Fruit fly (Drosophila melanogaster) whole organism, embryonic: Measurements from ENCODE around the gene scyl.
A peak's percentile ranks its signal among the peaks of the same experiment; 100 is the strongest.

Experiments
- Ada2b ChIP-seq: fragments of 200-800 bp; sonication (Bioruptor generic); IDR thresholded peaks from 2 replicates; pipeline ENCODE4 v1.3.6; 2022; ENCODE audit warnings: missing biosample characterization, missing genetic modification characterization
- Antp ChIP-seq: fragments of 200-800 bp; sonication (Bioruptor generic); optimal IDR thresholded peaks from 3 replicates; lab custom pipeline; 2016; ENCODE audit warnings: missing biosample characterization, missing genetic modification characterization
- Atf3 ChIP-seq: fragments of 200-800 bp; sonication (Bioruptor generic); optimal IDR thresholded peaks from 3 replicates; lab custom pipeline; 2016; ENCODE audit warnings: missing biosample characterization, missing genetic modification characterization
- B-H1 ChIP-seq: fragments of 200-800 bp; sonication (Bioruptor generic); IDR thresholded peaks from 3 replicates; pipeline ENCODE4 v1.3.6; 2022; ENCODE audit warnings: missing biosample characterization, missing genetic modification characterization
- CG10431 ChIP-seq: fragments of 200-800 bp; sonication (Bioruptor generic); optimal IDR thresholded peaks from 3 replicates; lab custom pipeline; 2018; ENCODE audit warnings: missing biosample characterization, mild to moderate bottlenecking, missing genetic modification characterization
- CG11093 ChIP-seq: fragments of 200-800 bp; sonication (Bioruptor generic); IDR thresholded peaks from 3 replicates; pipeline ENCODE4 v1.3.6; 2022; ENCODE audit warnings: missing biosample characterization, missing genetic modification characterization
- CG12104 ChIP-seq: fragments of 200-800 bp; sonication (Bioruptor generic); optimal IDR thresholded peaks from 3 replicates; lab custom pipeline; 2016; ENCODE audit warnings: missing biosample characterization, missing genetic modification characterization
- CG17359 ChIP-seq: fragments of 200-800 bp; sonication (Bioruptor generic); optimal IDR thresholded peaks from 3 replicates; lab custom pipeline; 2018; ENCODE audit warnings: missing biosample characterization, mild to moderate bottlenecking, missing genetic modification characterization, moderate library complexity
- CG17361 ChIP-seq: fragments of 200-800 bp; sonication (Bioruptor generic); IDR thresholded peaks from 3 replicates; pipeline ENCODE4 v1.3.6; 2022; ENCODE audit warnings: missing biosample characterization, missing genetic modification characterization
- CG2116 ChIP-seq: fragments of 200-800 bp; sonication (Bioruptor generic); optimal IDR thresholded peaks from 3 replicates; lab custom pipeline; 2018; ENCODE audit warnings: missing biosample characterization, mild to moderate bottlenecking, missing genetic modification characterization
- CG33213 ChIP-seq: fragments of 200-800 bp; sonication (Bioruptor generic); optimal IDR thresholded peaks from 3 replicates; lab custom pipeline; 2016; ENCODE audit warnings: missing biosample characterization, missing genetic modification characterization
- CG33557 ChIP-seq: fragments of 200-800 bp; sonication (Bioruptor generic); optimal IDR thresholded peaks from 2 replicates; lab custom pipeline; 2019; ENCODE audit warnings: missing biosample characterization, mild to moderate bottlenecking, missing genetic modification characterization, moderate library complexity
- CG9817 ChIP-seq: fragments of 200-800 bp; sonication (Bioruptor generic); optimal IDR thresholded peaks from 2 replicates; lab custom pipeline; 2018; ENCODE audit warnings: missing biosample characterization, mild to moderate bottlenecking, missing genetic modification characterization, moderate library complexity
- Dip2 ChIP-seq: fragments of 200-800 bp; sonication (Bioruptor generic); IDR thresholded peaks from 2 replicates; pipeline ENCODE4 v1.3.6; 2022; ENCODE audit warnings: missing biosample characterization, missing genetic modification characterization
- Med ChIP-seq: fragments of 200-800 bp; sonication (Bioruptor generic); peaks from one replicate; lab custom pipeline; 2016; ENCODE audit warnings: missing biosample characterization, missing genetic modification characterization, mild to moderate bottlenecking, inconsistent platforms, moderate library complexity
- Oaz ChIP-seq: fragments of 200-800 bp; sonication (Bioruptor generic); IDR thresholded peaks from 2 replicates; pipeline ENCODE4 v1.3.6; 2022; ENCODE audit warnings: missing biosample characterization, missing genetic modification characterization
- Opbp ChIP-seq: fragments of 200-800 bp; sonication (Bioruptor generic); IDR thresholded peaks from 3 replicates; pipeline ENCODE4 v1.3.6; 2022; ENCODE audit warnings: missing biosample characterization, missing genetic modification characterization; ENCODE audit not compliant: partially characterized antibody
- Sox100B ChIP-seq: fragments of 200-800 bp; sonication (Bioruptor generic); optimal IDR thresholded peaks from 3 replicates; lab custom pipeline; 2018; ENCODE audit warnings: missing biosample characterization, mild to moderate bottlenecking, missing genetic modification characterization
- Trl ChIP-seq, 3 experiments: fragments of >200 bp in 2 of 3; fragments of 200-800 bp in 1 of 3; sonication (Bioruptor generic) in 1 of 3; optimal IDR thresholded peaks; 2 replicates in 1 of 3; 3 replicates in 2 of 3; lab custom pipeline; 2016 to 2017; ENCODE audit warnings: missing biosample characterization in 1 of 3, missing genetic modification characterization in 1 of 3
- aop ChIP-seq: fragments of 200-800 bp; sonication (Bioruptor generic); IDR thresholded peaks from 2 replicates; pipeline ENCODE4 v1.3.6; 2022; ENCODE audit warnings: missing biosample characterization, missing genetic modification characterization
- cg ChIP-seq: fragments of 200-800 bp; sonication (Bioruptor generic); optimal IDR thresholded peaks from 3 replicates; lab custom pipeline; 2019; ENCODE audit warnings: missing biosample characterization, mild to moderate bottlenecking, missing genetic modification characterization, moderate library complexity
- dan ChIP-seq: fragments of 200-800 bp; sonication (Bioruptor generic); IDR thresholded peaks from 2 replicates; pipeline ENCODE4 v1.3.6; 2022; ENCODE audit warnings: missing biosample characterization, missing genetic modification characterization
- disco-r ChIP-seq: fragments of 200-800 bp; sonication (Bioruptor generic); optimal IDR thresholded peaks from 2 replicates; lab custom pipeline; 2016; ENCODE audit warnings: missing biosample characterization, missing genetic modification characterization
- dm ChIP-seq: fragments of 200-800 bp; sonication (Bioruptor generic); optimal IDR thresholded peaks from 3 replicates; lab custom pipeline; 2016; ENCODE audit warnings: missing biosample characterization, missing genetic modification characterization
- emc ChIP-seq: fragments of 200-800 bp; sonication (Bioruptor generic); optimal IDR thresholded peaks from 2 replicates; lab custom pipeline; 2016; ENCODE audit warnings: missing biosample characterization, missing genetic modification characterization
- ems ChIP-seq: fragments of 200-800 bp; sonication (Bioruptor generic); optimal IDR thresholded peaks from 3 replicates; lab custom pipeline; 2016; ENCODE audit warnings: missing biosample characterization, missing genetic modification characterization
- en ChIP-seq: fragments of 200-800 bp; sonication (Bioruptor generic); optimal IDR thresholded peaks from 2 replicates; lab custom pipeline; 2016; ENCODE audit warnings: missing biosample characterization, missing genetic modification characterization
- ewg ChIP-seq: fragments of 200-800 bp; sonication (Bioruptor generic); optimal IDR thresholded peaks from 3 replicates; lab custom pipeline; 2017; ENCODE audit warnings: mild to moderate bottlenecking, missing biosample characterization, missing genetic modification reagents, missing genetic modification characterization
- gem ChIP-seq: fragments of 200-800 bp; sonication (Bioruptor generic); optimal IDR thresholded peaks from 2 replicates; lab custom pipeline; 2019; ENCODE audit warnings: missing biosample characterization, mild to moderate bottlenecking, missing genetic modification characterization, moderate library complexity
- gfzf ChIP-seq: fragments of 200-800 bp; sonication (Bioruptor generic); optimal IDR thresholded peaks from 2 replicates; lab custom pipeline; 2016; ENCODE audit warnings: missing biosample characterization, mild to moderate bottlenecking, missing genetic modification characterization, moderate library complexity
- insv ChIP-seq, 2 experiments: fragments of 200-800 bp; sonication (Bioruptor generic); optimal IDR thresholded peaks; 3 replicates each; lab custom pipeline; 2016 to 2018; ENCODE audit warnings: missing biosample characterization in 2 of 2, missing genetic modification characterization in 2 of 2
- inv ChIP-seq: fragments of 200-800 bp; sonication (Bioruptor generic); IDR thresholded peaks from 2 replicates; pipeline ENCODE4 v1.3.6; 2022; ENCODE audit warnings: missing biosample characterization, missing genetic modification characterization; ENCODE audit not compliant: partially characterized antibody
- mam ChIP-seq: fragments of 200-800 bp; sonication (Bioruptor generic); optimal IDR thresholded peaks from 3 replicates; lab custom pipeline; 2016; ENCODE audit warnings: missing biosample characterization, missing genetic modification characterization
- pfk ChIP-seq: fragments of 200-800 bp; sonication (Bioruptor generic); optimal IDR thresholded peaks from 2 replicates; lab custom pipeline; 2018; ENCODE audit warnings: missing biosample characterization, mild to moderate bottlenecking, missing genetic modification characterization, moderate library complexity
- prd ChIP-seq, 3 experiments: fragments of >200 bp in 2 of 3; fragments of 200-800 bp in 1 of 3; sonication (Bioruptor generic) in 1 of 3; optimal IDR thresholded peaks in 2 of 3; IDR thresholded peaks in 1 of 3; 2 replicates in 2 of 3; 3 replicates in 1 of 3; pipeline versions ENCODE4 v1.3.6 to Lab custom; 2017 to 2022; ENCODE audit warnings: missing biosample characterization in 1 of 3, missing genetic modification characterization in 1 of 3
- pum ChIP-seq: fragments of 200-800 bp; sonication (Bioruptor generic); optimal IDR thresholded peaks from 2 replicates; lab custom pipeline; 2016; ENCODE audit warnings: missing biosample characterization, missing genetic modification characterization
- run ChIP-seq: fragments of 200-800 bp; sonication (Bioruptor generic); optimal IDR thresholded peaks from 3 replicates; lab custom pipeline; 2018; ENCODE audit warnings: missing biosample characterization, mild to moderate bottlenecking, missing genetic modification characterization
- schlank ChIP-seq: fragments of 200-800 bp; sonication (Bioruptor generic); optimal IDR thresholded peaks from 2 replicates; lab custom pipeline; 2018; ENCODE audit warnings: missing biosample characterization, mild to moderate bottlenecking, missing genetic modification characterization
- scrt ChIP-seq: fragments of 200-800 bp; sonication (Bioruptor generic); optimal IDR thresholded peaks from 2 replicates; lab custom pipeline; 2018; ENCODE audit warnings: missing biosample characterization, mild to moderate bottlenecking, missing genetic modification characterization, moderate library complexity
- seq ChIP-seq: fragments of 200-800 bp; sonication (Bioruptor generic); IDR thresholded peaks from 2 replicates; pipeline ENCODE4 v1.3.6; 2022; ENCODE audit warnings: missing biosample characterization, missing genetic modification characterization
- shn ChIP-seq: fragments of 200-800 bp; sonication (Bioruptor generic); optimal IDR thresholded peaks from 3 replicates; lab custom pipeline; 2016; ENCODE audit warnings: missing biosample characterization, missing genetic modification characterization
- so ChIP-seq: fragments of 200-800 bp; sonication (Bioruptor generic); IDR thresholded peaks from 3 replicates; pipeline ENCODE4 v1.3.6; 2022; ENCODE audit warnings: missing biosample characterization, missing genetic modification characterization
- ssp ChIP-seq: fragments of 200-800 bp; sonication (Bioruptor generic); IDR thresholded peaks from 2 replicates; pipeline ENCODE4 v1.3.6; 2022; ENCODE audit warnings: missing biosample characterization, missing genetic modification characterization
- toy ChIP-seq: fragments of 200-800 bp; sonication (Bioruptor generic); IDR thresholded peaks from 2 replicates; pipeline ENCODE4 v1.3.6; 2022; ENCODE audit warnings: missing biosample characterization, missing genetic modification characterization
- ttk ChIP-seq: fragments of 200-800 bp; sonication (Bioruptor generic); IDR thresholded peaks from 2 replicates; pipeline ENCODE4 v2.1.2; 2022; ENCODE audit warnings: missing biosample characterization, missing genetic modification characterization
- tup ChIP-seq: fragments of 200-800 bp; sonication (Bioruptor generic); optimal IDR thresholded peaks from 2 replicates; lab custom pipeline; 2016; ENCODE audit warnings: missing biosample characterization, mild to moderate bottlenecking, missing genetic modification characterization, moderate library complexity
- usp ChIP-seq: fragments of >200 bp; optimal IDR thresholded peaks from 2 replicates; lab custom pipeline; 2017; ENCODE audit warnings: missing biosample characterization, missing genetic modification characterization
- zen2 ChIP-seq: fragments of 200-800 bp; sonication (Bioruptor generic); IDR thresholded peaks from 3 replicates; pipeline ENCODE4 v1.3.6; 2022; ENCODE audit warnings: missing biosample characterization, missing genetic modification characterization; ENCODE audit not compliant: partially characterized antibody
- zfh1 ChIP-seq: fragments of 200-800 bp; sonication (Bioruptor generic); IDR thresholded peaks from 3 replicates; pipeline ENCODE4 v1.3.6; 2022; ENCODE audit warnings: missing biosample characterization, missing genetic modification characterization

scyl gene

dm6 chr3L:11296150-11296800 is 44.2 kb downstream of the scyl start (continued):
- peak; percentile 69 for TF ChIP-seq CG11093
- peak; percentile 45 for TF ChIP-seq disco-r (GFP tag; lab: Kevin White, UChicago)
- TF ChIP-seq dan, result no peak
- peak; percentile 58 for TF ChIP-seq Atf3 (GFP tag; lab: Kevin White, UChicago)
- no peak for TF ChIP-seq zen2 (GFP tag; lab: Robert Waterston, UW)
- no peak for TF ChIP-seq usp (GFP tag; lab: Kevin White, UChicago)
- TF ChIP-seq cg (GFP tag; lab: Kevin White, UChicago), result no peak
- peak; percentile 86 for TF ChIP-seq CG17359
- TF ChIP-seq prd (optimal IDR thresholded peaks at IDR 0.05; lab: Kevin White, UChicago), result no peak
- peak; percentile 74 for TF ChIP-seq prd (GFP tag; IDR thresholded peaks at IDR 0.05; lab: Robert Waterston, UW)
- peak; percentile 74 for TF ChIP-seq ttk (GFP tag; lab: Robert Waterston, UW)
- no peak; the same call in 1 of the 2 replicates for TF ChIP-seq Dip2
- peak; percentile 48; the same call in 1 of the 2 replicates for TF ChIP-seq Ada2b (GFP tag; lab: Robert Waterston, UW)
- peak; percentile 99 for TF ChIP-seq CG17361 (GFP tag; lab: Robert Waterston, UW)
- peak; percentile 69 for TF ChIP-seq mam (GFP tag; lab: Kevin White, UChicago)
- TF ChIP-seq aop (GFP tag; lab: Robert Waterston, UW), result 0 out of 2 replicates have a peak, but pooled peaks have one; percentile 28
- TF ChIP-seq ssp (GFP tag; lab: Robert Waterston, UW), result peak; percentile 59
- peak; percentile 83; the same call in 1 of the 3 replicates for TF ChIP-seq so (GFP tag; lab: Robert Waterston, UW)
- TF ChIP-seq Trl (optimal IDR thresholded peaks at IDR 0.05; lab: Kevin White, UChicago), result peak; percentile 60 to 75
- peak; percentile 57 for TF ChIP-seq Trl (GFP tag; optimal IDR thresholded peaks at IDR 0.05; lab: Kevin White, UChicago)
- no peak for TF ChIP-seq inv (GFP tag; lab: Robert Waterston, UW)
- TF ChIP-seq Sox100B, result peak; percentile 97
- no peak for TF ChIP-seq gfzf (GFP tag; lab: Kevin White, UChicago)
- TF ChIP-seq seq (GFP tag; lab: Robert Waterston, UW), result peak; percentile 80
- peak; percentile 28 for TF ChIP-seq Antp (GFP tag; lab: Kevin White, UChicago)
- TF ChIP-seq emc (GFP tag; lab: Kevin White, UChicago), result no peak
- peak; percentile 60 for TF ChIP-seq scrt (GFP tag; lab: Kevin White, UChicago)
- TF ChIP-seq en (GFP tag; lab: Kevin White, UChicago), result no peak
- TF ChIP-seq Oaz, result peak; percentile 53
- TF ChIP-seq schlank (tag; lab: Kevin White, UChicago), result no peak
- peak; percentile 65 for TF ChIP-seq CG2116
- peak; percentile 71 for TF ChIP-seq CG33557 (GFP tag; lab: Kevin White, UChicago)
- TF ChIP-seq CG12104 (GFP tag; lab: Kevin White, UChicago), result peak; percentile 92
- TF ChIP-seq CG9817 (tag; lab: Kevin White, UChicago), result peak; percentile 74
- TF ChIP-seq tup (GFP tag; lab: Kevin White, UChicago), result peak; percentile 77
- TF ChIP-seq CG10431 (GFP tag; lab: Kevin White, UChicago), result peak; percentile 88
- TF ChIP-seq pfk (GFP tag; lab: Kevin White, UChicago), result no peak
- TF ChIP-seq gem (tag; lab: Kevin White, UChicago), result peak; percentile 96
- no peak for TF ChIP-seq Opbp (GFP tag; lab: Robert Waterston, UW)
- peak; percentile 61 for TF ChIP-seq shn (GFP tag; lab: Kevin White, UChicago)
- peak; percentile 74 for TF ChIP-seq pum (GFP tag; lab: Kevin White, UChicago)
- peak; percentile 74 for TF ChIP-seq ems (GFP tag; lab: Kevin White, UChicago)
- TF ChIP-seq Med, result peak; percentile 71
- peak; percentile 66 for TF ChIP-seq zfh1
- TF ChIP-seq dm, result peak; percentile 66
- TF ChIP-seq B-H1, result peak; percentile 66; the same call in 2 of the 3 replicates
- peak; percentile 84 for TF ChIP-seq run
- peak; percentile 84 for TF ChIP-seq ewg (GFP tag; lab: Kevin White, UChicago)
- peak in 1 of 2 experiments; percentile 57 for TF ChIP-seq insv (GFP tag; optimal IDR thresholded peaks at IDR 0.05; lab: Kevin White, UChicago)
- TF ChIP-seq CG33213, result peak; percentile 36
- TF ChIP-seq toy (GFP tag; lab: Robert Waterston, UW), result 0 out of 2 replicates have a peak, but pooled peaks have one; percentile 29
